Fruit fly (Drosophila melanogaster) S2 (cell line): ENCODE results near the gene msl-3.

ENCODE experiments used
- CG8478 ChIP-seq: fragments of >200 bp; optimal IDR thresholded peaks from 2 replicates; lab custom pipeline; 2018
- CTCF ChIP-seq, 2 experiments: fragments of >200 bp; optimal IDR thresholded peaks; 2 replicates each; lab custom pipeline; 2018

msl-3 gene

dm6 chr3L:7096530-7096929, 28.8 kb downstream of the msl-3 start:
- TF ChIP-seq CTCF (optimal IDR thresholded peaks at IDR 0.05; lab: Kevin White, UChicago): no peak
- no peak for TF ChIP-seq CG8478 (lab: Kevin White, UChicago)

dm6 chr3L:7094548-7095072, 30.7 kb downstream of the msl-3 start, which contains the start of gene form3:
Gene form3, plus strand, starts transcription at chr3L:7094818.
- no peak for TF ChIP-seq CG8478 (lab: Kevin White, UChicago)
- TF ChIP-seq CTCF (optimal IDR thresholded peaks at IDR 0.05; lab: Kevin White, UChicago): no peak

dm6 chr3L:7094020-7094419, 31.3 kb downstream of the msl-3 start:
- TF ChIP-seq CG8478 (lab: Kevin White, UChicago) (no peak), CTCF (optimal IDR thresholded peaks at IDR 0.05; lab: Kevin White, UChicago) (no peak)

- no peak for TF ChIP-seq CG8478 (lab: Kevin White, UChicago)
Measured at dm6 chr3L:7092904-7093303, 32.4 kb downstream of the msl-3 start, which contains the start of gene Cpr65Ec. Gene Cpr65Ec, plus strand, starts transcription at chr3L:7093204.

- TF ChIP-seq CG8478 (lab: Kevin White, UChicago) (no peak), CTCF (optimal IDR thresholded peaks at IDR 0.05; lab: Kevin White, UChicago) (no peak)
Measured at dm6 chr3L:7091331-7091904, 33.9 kb downstream of the msl-3 start.

dm6 chr3L:7090764-7091163, 34.6 kb downstream of the msl-3 start:
- TF ChIP-seq CTCF (optimal IDR thresholded peaks at IDR 0.05; lab: Kevin White, UChicago) (no peak), CG8478 (lab: Kevin White, UChicago) (no peak)

- no peak for TF ChIP-seq CTCF (optimal IDR thresholded peaks at IDR 0.05; lab: Kevin White, UChicago)
- TF ChIP-seq CG8478 (lab: Kevin White, UChicago): no peak
Measured at dm6 chr3L:7088687-7089086, 36.6 kb downstream of the msl-3 start, which contains the start of gene Cpr65Eb. Gene Cpr65Eb, minus strand, starts transcription at chr3L:7088787.

- TF ChIP-seq CG8478 (lab: Kevin White, UChicago) (no peak), CTCF (optimal IDR thresholded peaks at IDR 0.05; lab: Kevin White, UChicago) (no peak)
Measured at dm6 chr3L:7087347-7087746, 38.0 kb downstream of the msl-3 start.

- TF ChIP-seq CG8478 (lab: Kevin White, UChicago) (no peak), CTCF (optimal IDR thresholded peaks at IDR 0.05; lab: Kevin White, UChicago) (no peak)
Measured at dm6 chr3L:7086558-7087059, 38.7 kb downstream of the msl-3 start, which contains the start of gene Cpr65Ea. Gene Cpr65Ea, minus strand, starts transcription at chr3L:7086608.

dm6 chr3L:7086093-7086492, 39.2 kb downstream of the msl-3 start:
- TF ChIP-seq CTCF (optimal IDR thresholded peaks at IDR 0.05; lab: Kevin White, UChicago): no peak
- no peak for TF ChIP-seq CG8478 (lab: Kevin White, UChicago)

- TF ChIP-seq CG8478 (lab: Kevin White, UChicago) (no peak), CTCF (optimal IDR thresholded peaks at IDR 0.05; lab: Kevin White, UChicago) (no peak)
Measured at dm6 chr3L:7082168-7082567, 43.2 kb downstream of the msl-3 start.

- TF ChIP-seq CG8478 (lab: Kevin White, UChicago): no peak
- no peak for TF ChIP-seq CTCF (optimal IDR thresholded peaks at IDR 0.05; lab: Kevin White, UChicago)
Measured at dm6 chr3L:7077258-7077657, 48.1 kb downstream of the msl-3 start, which contains the start of gene CG8641. Gene CG8641, minus strand, starts transcription at chr3L:7077462.

- no peak for TF ChIP-seq CG8478 (lab: Kevin White, UChicago)
- TF ChIP-seq CTCF (optimal IDR thresholded peaks at IDR 0.05; lab: Kevin White, UChicago): no peak
Measured at dm6 chr3L:7075147-7075546, 50.2 kb downstream of the msl-3 start, which contains the start of gene CG34030. Gene CG34030, minus strand, starts transcription at chr3L:7075247.
